Fruit fly (Drosophila melanogaster) whole organism, prepupa: ENCODE measurements around the gene CG6761.
A peak's percentile ranks its signal among the peaks of the same experiment; 100 is the strongest.

Experiments
- Blimp-1 ChIP-seq: fragments of 200-800 bp; sonication (Bioruptor generic); optimal IDR thresholded peaks from 3 replicates; lab custom pipeline; 2017; ENCODE audit warnings: missing biosample characterization, missing genetic modification characterization, mild to moderate bottlenecking, moderate library complexity, missing genetic modification reagents
- CG10631 ChIP-seq: fragments of 200-800 bp; sonication (Bioruptor generic); optimal IDR thresholded peaks from 2 replicates; lab custom pipeline; 2016; ENCODE audit warnings: missing biosample characterization, missing genetic modification characterization
- CG10669 ChIP-seq: fragments of 200-800 bp; sonication (Bioruptor generic); optimal IDR thresholded peaks from 3 replicates; lab custom pipeline; 2018; ENCODE audit warnings: missing biosample characterization, mild to moderate bottlenecking, missing genetic modification characterization, moderate library complexity
- CG11294 ChIP-seq: fragments of 200-800 bp; sonication (Bioruptor generic); IDR thresholded peaks from 2 replicates; pipeline ENCODE4 v1.3.6; 2022; ENCODE audit warnings: missing biosample characterization, missing genetic modification characterization
- CG11762 ChIP-seq: fragments of 200-800 bp; sonication (Bioruptor generic); optimal IDR thresholded peaks from 3 replicates; lab custom pipeline; 2016; ENCODE audit warnings: missing biosample characterization, missing genetic modification characterization; ENCODE audit not compliant: insufficient read depth
- CG11902 ChIP-seq: fragments of 200-800 bp; sonication (Bioruptor generic); optimal IDR thresholded peaks from 3 replicates; lab custom pipeline; 2016; ENCODE audit warnings: missing biosample characterization, missing genetic modification characterization
- CG15336 ChIP-seq: fragments of 200-800 bp; sonication (Bioruptor generic); IDR thresholded peaks from 2 replicates; pipeline ENCODE4 v1.3.6; 2022; ENCODE audit warnings: missing biosample characterization, missing genetic modification characterization
- CG1621 ChIP-seq: fragments of 200-800 bp; sonication (Bioruptor generic); optimal IDR thresholded peaks from 3 replicates; lab custom pipeline; 2018; ENCODE audit warnings: missing biosample characterization, mild to moderate bottlenecking, missing genetic modification characterization
- CG31627 ChIP-seq: fragments of 200-800 bp; sonication (Bioruptor generic); optimal IDR thresholded peaks from 3 replicates; lab custom pipeline; 2016; ENCODE audit warnings: missing biosample characterization, missing genetic modification characterization
- CG32006 ChIP-seq: fragments of 200-800 bp; sonication (Bioruptor generic); optimal IDR thresholded peaks from 3 replicates; lab custom pipeline; 2017; ENCODE audit warnings: missing biosample characterization, mild to moderate bottlenecking, missing genetic modification characterization
- CG6163 ChIP-seq: fragments of 200-800 bp; sonication (Bioruptor generic); IDR thresholded peaks from 3 replicates; pipeline ENCODE4 v1.3.6; 2022; ENCODE audit warnings: missing biosample characterization, missing genetic modification characterization
- CG6276 ChIP-seq: fragments of 200-800 bp; sonication (Bioruptor generic); optimal IDR thresholded peaks from 2 replicates; lab custom pipeline; 2017; ENCODE audit warnings: missing biosample characterization, mild to moderate bottlenecking, missing genetic modification characterization
- CG6792 ChIP-seq: fragments of 200-800 bp; sonication (Bioruptor generic); optimal IDR thresholded peaks from 3 replicates; lab custom pipeline; 2016; ENCODE audit warnings: missing biosample characterization, missing genetic modification characterization
- CG6808 ChIP-seq: fragments of 200-800 bp; sonication (Bioruptor generic); optimal IDR thresholded peaks from 3 replicates; lab custom pipeline; 2017; ENCODE audit warnings: missing biosample characterization, missing genetic modification characterization, mild to moderate bottlenecking, moderate library complexity, missing genetic modification reagents
- CG6854 ChIP-seq: fragments of 200-800 bp; sonication (Bioruptor generic); optimal IDR thresholded peaks from 2 replicates; lab custom pipeline; 2017; ENCODE audit warnings: missing biosample characterization, mild to moderate bottlenecking, missing genetic modification characterization
- CG7368 ChIP-seq: fragments of 200-800 bp; sonication (Bioruptor generic); optimal IDR thresholded peaks from 3 replicates; lab custom pipeline; 2016; ENCODE audit warnings: missing biosample characterization, missing genetic modification characterization
- CG8632 ChIP-seq: fragments of 200-800 bp; sonication (Bioruptor generic); optimal IDR thresholded peaks from 3 replicates; lab custom pipeline; 2016; ENCODE audit warnings: missing biosample characterization, missing genetic modification characterization
- CG9139 ChIP-seq: fragments of 200-800 bp; sonication (Bioruptor generic); optimal IDR thresholded peaks from 3 replicates; lab custom pipeline; 2017; ENCODE audit warnings: missing biosample characterization, mild to moderate bottlenecking, missing genetic modification characterization
- Eip75B ChIP-seq: fragments of 200-800 bp; sonication (Bioruptor generic); optimal IDR thresholded peaks from 3 replicates; lab custom pipeline; 2016; ENCODE audit warnings: missing biosample characterization, missing genetic modification characterization
- Eip78C ChIP-seq: fragments of 200-800 bp; sonication (Bioruptor generic); peaks from one replicate; lab custom pipeline; 2016; ENCODE audit warnings: missing biosample characterization, missing genetic modification characterization
- Eip93F ChIP-seq: fragments of 200-800 bp; sonication (Bioruptor generic); optimal IDR thresholded peaks from 2 replicates; lab custom pipeline; 2016; ENCODE audit warnings: missing biosample characterization, mild to moderate bottlenecking, missing genetic modification characterization
- Ets21C ChIP-seq: fragments of 200-800 bp; sonication (Bioruptor generic); optimal IDR thresholded peaks from 3 replicates; lab custom pipeline; 2016; ENCODE audit warnings: missing biosample characterization, missing genetic modification characterization
- Hr38 ChIP-seq: sonication (Bioruptor generic); optimal IDR thresholded peaks from 2 replicates; lab custom pipeline; 2016; ENCODE audit warnings: missing biosample characterization, missing genetic modification characterization
- Hr39 ChIP-seq: fragments of 200-800 bp; sonication (Bioruptor generic); optimal IDR thresholded peaks from 2 replicates; lab custom pipeline; 2016; ENCODE audit warnings: missing biosample characterization, missing genetic modification characterization
- Hr4 ChIP-seq: fragments of 200-800 bp; sonication (Bioruptor generic); optimal IDR thresholded peaks from 3 replicates; lab custom pipeline; 2016; ENCODE audit warnings: missing biosample characterization, missing genetic modification characterization
- Lpt ChIP-seq: fragments of 200-800 bp; sonication (Bioruptor generic); optimal IDR thresholded peaks from 3 replicates; lab custom pipeline; 2016; ENCODE audit warnings: missing biosample characterization, missing genetic modification characterization
- Met ChIP-seq: fragments of 200-800 bp; sonication (Bioruptor generic); optimal IDR thresholded peaks from 3 replicates; lab custom pipeline; 2016; ENCODE audit warnings: missing biosample characterization, missing genetic modification characterization
- OdsH ChIP-seq: fragments of 200-800 bp; sonication (Bioruptor generic); optimal IDR thresholded peaks from 3 replicates; lab custom pipeline; 2016; ENCODE audit warnings: missing biosample characterization, missing genetic modification characterization
- Smox ChIP-seq: fragments of 200-800 bp; sonication (Bioruptor generic); optimal IDR thresholded peaks from 3 replicates; lab custom pipeline; 2016; ENCODE audit warnings: missing biosample characterization, missing genetic modification characterization
- Sox102F ChIP-seq: fragments of 200-800 bp; sonication (Bioruptor generic); optimal IDR thresholded peaks from 2 replicates; lab custom pipeline; 2016; ENCODE audit warnings: missing biosample characterization, mild to moderate bottlenecking, missing genetic modification characterization
- Sox14 ChIP-seq: fragments of 200-800 bp; sonication (Bioruptor generic); optimal IDR thresholded peaks from 3 replicates; lab custom pipeline; 2016; ENCODE audit warnings: missing biosample characterization, missing genetic modification characterization
- Sox15 ChIP-seq: fragments of 200-800 bp; sonication (Bioruptor generic); optimal IDR thresholded peaks from 3 replicates; lab custom pipeline; 2016; ENCODE audit warnings: missing biosample characterization, missing genetic modification characterization
- acj6 ChIP-seq: fragments of 200-800 bp; sonication (Bioruptor generic); optimal IDR thresholded peaks from 3 replicates; lab custom pipeline; 2016; ENCODE audit warnings: missing biosample characterization, missing genetic modification characterization
- dac ChIP-seq: fragments of 200-800 bp; sonication (Bioruptor generic); optimal IDR thresholded peaks from 2 replicates; lab custom pipeline; 2017; ENCODE audit warnings: missing biosample characterization, mild to moderate bottlenecking, missing genetic modification characterization
- dsx ChIP-seq: fragments of 200-800 bp; optimal IDR thresholded peaks from 3 replicates; lab custom pipeline; 2019; ENCODE audit warnings: missing biosample characterization, mild to moderate bottlenecking, missing genetic modification characterization, moderate library complexity; ENCODE audit not compliant: poor library complexity, severe bottlenecking
- eg ChIP-seq: fragments of 200-800 bp; sonication (Bioruptor generic); IDR thresholded peaks from 3 replicates; pipeline ENCODE4 v1.3.6; 2022; ENCODE audit warnings: missing biosample characterization, missing genetic modification characterization
- esn ChIP-seq: fragments of 200-800 bp; sonication (Bioruptor generic); optimal IDR thresholded peaks from 2 replicates; lab custom pipeline; 2016; ENCODE audit warnings: missing biosample characterization, mild to moderate bottlenecking, missing genetic modification characterization, moderate library complexity
- fd59A ChIP-seq: fragments of 200-800 bp; sonication (Bioruptor generic); optimal IDR thresholded peaks from 2 replicates; lab custom pipeline; 2017; ENCODE audit warnings: missing biosample characterization, mild to moderate bottlenecking, missing genetic modification characterization, missing genetic modification reagents
- fd85E ChIP-seq: fragments of 200-800 bp; sonication (Bioruptor generic); optimal IDR thresholded peaks from 3 replicates; lab custom pipeline; 2016; ENCODE audit warnings: missing biosample characterization, missing genetic modification characterization
- lz ChIP-seq: fragments of 200-800 bp; sonication (Bioruptor generic); optimal IDR thresholded peaks from 3 replicates; lab custom pipeline; 2016; ENCODE audit warnings: missing biosample characterization, missing genetic modification characterization
- pdm3 ChIP-seq: fragments of 200-800 bp; sonication (Bioruptor generic); optimal IDR thresholded peaks from 3 replicates; lab custom pipeline; 2016; ENCODE audit warnings: missing biosample characterization, missing genetic modification characterization
- salr ChIP-seq, 2 experiments: fragments of 200-800 bp; sonication (Bioruptor generic); optimal IDR thresholded peaks; 3 replicates each; lab custom pipeline; 2016 to 2018; ENCODE audit warnings: missing biosample characterization in 2 of 2, missing genetic modification characterization in 2 of 2, mild to moderate bottlenecking in 1 of 2
- spab ChIP-seq: fragments of 200-800 bp; sonication (Bioruptor generic); optimal IDR thresholded peaks from 2 replicates; lab custom pipeline; 2017; ENCODE audit warnings: missing biosample characterization, mild to moderate bottlenecking, missing genetic modification characterization, missing genetic modification reagents
- ss ChIP-seq, 2 experiments: fragments of 200-800 bp; sonication (Bioruptor generic); optimal IDR thresholded peaks; 2 replicates in 1 of 2; 3 replicates in 1 of 2; lab custom pipeline; 2017 to 2018; ENCODE audit warnings: mild to moderate bottlenecking in 2 of 2, missing biosample characterization in 2 of 2, missing genetic modification characterization in 2 of 2, moderate library complexity in 1 of 2
- svp ChIP-seq: fragments of 200-800 bp; sonication (Bioruptor generic); peaks from one replicate; lab custom pipeline; 2016; ENCODE audit warnings: missing biosample characterization, missing genetic modification characterization
- topi ChIP-seq: fragments of 200-800 bp; sonication (Bioruptor generic); optimal IDR thresholded peaks from 3 replicates; lab custom pipeline; 2016; ENCODE audit warnings: missing biosample characterization, missing genetic modification characterization
- vri ChIP-seq: fragments of 200-800 bp; sonication (Bioruptor generic); optimal IDR thresholded peaks from 3 replicates; lab custom pipeline; 2016; ENCODE audit warnings: missing biosample characterization, mild to moderate bottlenecking, missing genetic modification characterization

Gene CG6761

dm6 chr3L:9695647-9696046 lies 7.7 kb downstream of the CG6761 start (continued):
- no peak for TF ChIP-seq fd85E (GFP tag; lab: Kevin White, UChicago)
- TF ChIP-seq ss (GFP tag; optimal IDR thresholded peaks at IDR 0.05; lab: Kevin White, UChicago), result no peak
- no peak for TF ChIP-seq Sox102F (GFP tag; lab: Kevin White, UChicago)
- peak in 1 of 2 experiments; percentile 28 for TF ChIP-seq salr (GFP tag; optimal IDR thresholded peaks at IDR 0.05; lab: Kevin White, UChicago)
- no peak for TF ChIP-seq CG9139 (GFP tag; lab: Kevin White, UChicago)
- TF ChIP-seq CG6808 (GFP tag; lab: Kevin White, UChicago), result no peak
- peak; percentile 72 for TF ChIP-seq CG32006
- TF ChIP-seq Eip78C, result peak; percentile 77
- 0 out of 3 replicates have a peak, but pooled peaks have one; percentile 32 for TF ChIP-seq CG6163 (GFP tag; lab: Robert Waterston, UW)
- TF ChIP-seq Sox14 (GFP tag; lab: Kevin White, UChicago), result peak; percentile 16
- TF ChIP-seq OdsH (GFP tag; lab: Kevin White, UChicago), result peak; percentile 55
- peak; percentile 59 for TF ChIP-seq esn (GFP tag; lab: Kevin White, UChicago)
- peak; percentile 75 for TF ChIP-seq svp (GFP tag; lab: Kevin White, UChicago)
- TF ChIP-seq CG11762 (GFP tag; lab: Kevin White, UChicago), result peak; percentile 9
- no peak for TF ChIP-seq Lpt (GFP tag; lab: Kevin White, UChicago)
- TF ChIP-seq vri, result no peak
- TF ChIP-seq Blimp-1 (GFP tag; lab: Kevin White, UChicago), result no peak

- no peak for TF ChIP-seq CG9139 (GFP tag; lab: Kevin White, UChicago)
- TF ChIP-seq svp (GFP tag; lab: Kevin White, UChicago), result no peak
- TF ChIP-seq Eip78C, result no peak
- TF ChIP-seq Hr4, result no peak
- TF ChIP-seq Met (GFP tag; lab: Kevin White, UChicago), result no peak
- TF ChIP-seq CG10669 (GFP tag; lab: Kevin White, UChicago), result no peak
- TF ChIP-seq acj6 (GFP tag; lab: Kevin White, UChicago), result no peak
- TF ChIP-seq CG6854 (GFP tag; lab: Kevin White, UChicago), result peak; percentile 21
- TF ChIP-seq CG6808 (GFP tag; lab: Kevin White, UChicago), result peak; percentile 29
- no peak for TF ChIP-seq pdm3 (GFP tag; lab: Kevin White, UChicago)
- no peak for TF ChIP-seq vri
- no peak for TF ChIP-seq Eip93F
- TF ChIP-seq CG7368, result no peak
- TF ChIP-seq OdsH (GFP tag; lab: Kevin White, UChicago), result no peak
- TF ChIP-seq CG8632 (GFP tag; lab: Kevin White, UChicago), result no peak
- TF ChIP-seq CG11902 (GFP tag; lab: Kevin White, UChicago), result no peak
- TF ChIP-seq Lpt (GFP tag; lab: Kevin White, UChicago), result no peak
- no peak for TF ChIP-seq spab
- no peak for TF ChIP-seq Ets21C (GFP tag; lab: Kevin White, UChicago)
- no peak for TF ChIP-seq Smox (GFP tag; lab: Kevin White, UChicago)
- TF ChIP-seq eg, result peak; percentile 7; the same call in 1 of the 3 replicates
- no peak for TF ChIP-seq Eip75B (GFP tag; lab: Kevin White, UChicago)
- no peak for TF ChIP-seq CG15336 (GFP tag; lab: Robert Waterston, UW)
- no peak for TF ChIP-seq topi
- TF ChIP-seq lz (GFP tag; lab: Kevin White, UChicago), result no peak
- TF ChIP-seq, all 60 proteins: peak for 3
These were observed 8.2 kb downstream of the CG6761 start for dm6 chr3L:9695242-9695641.

- no peak for TF ChIP-seq CG11762 (GFP tag; lab: Kevin White, UChicago)
- no peak for TF ChIP-seq CG15336 (GFP tag; lab: Robert Waterston, UW)
- no peak for TF ChIP-seq Hr39 (GFP tag; lab: Kevin White, UChicago)
- no peak for TF ChIP-seq CG10631 (GFP tag; lab: Kevin White, UChicago)
- no peak for TF ChIP-seq dac
- no peak for TF ChIP-seq CG31627
- no peak for TF ChIP-seq Hr38
- TF ChIP-seq CG6792, result no peak
- no peak for TF ChIP-seq Smox (GFP tag; lab: Kevin White, UChicago)
- TF ChIP-seq Ets21C (GFP tag; lab: Kevin White, UChicago), result no peak
- TF ChIP-seq CG6163 (GFP tag; lab: Robert Waterston, UW), result no peak
- no peak for TF ChIP-seq CG6276 (GFP tag; lab: Kevin White, UChicago)
- no peak for TF ChIP-seq dsx
- TF ChIP-seq Sox14 (GFP tag; lab: Kevin White, UChicago), result no peak
- TF ChIP-seq CG11294 (GFP tag; lab: Robert Waterston, UW), result no peak
- no peak for TF ChIP-seq lz (GFP tag; lab: Kevin White, UChicago)
- no peak for TF ChIP-seq CG1621 (tag; lab: Kevin White, UChicago)
- TF ChIP-seq Sox15 (GFP tag; lab: Kevin White, UChicago), result no peak
- no peak for TF ChIP-seq Lpt (GFP tag; lab: Kevin White, UChicago)
- TF ChIP-seq fd59A (GFP tag; lab: Kevin White, UChicago), result no peak
These were observed 8.5 kb downstream of the CG6761 start for dm6 chr3L:9694867-9695236.
